Fruit fly (Drosophila melanogaster) whole organism: ENCODE results near the gene Sec22.

ENCODE experiments used
- CG8478 ChIP-seq: fragments of >200 bp; optimal IDR thresholded peaks from 2 replicates; lab custom pipeline; 2018; ENCODE audit warnings: inconsistent platforms
- Dll ChIP-seq: fragments of >200 bp; optimal IDR thresholded peaks from 2 replicates; lab custom pipeline; 2017
- EcR ChIP-seq, 2 experiments: fragments of >200 bp; optimal IDR thresholded peaks; 2 replicates each; lab custom pipeline; 2017; ENCODE audit warnings: missing biosample characterization in 2 of 2, missing genetic modification characterization in 2 of 2, missing genetic modification reagents in 2 of 2
- pan ChIP-seq: fragments of >200 bp; optimal IDR thresholded peaks from 2 replicates; lab custom pipeline; 2017
- psq ChIP-seq: fragments of >200 bp; optimal IDR thresholded peaks from 2 replicates; lab custom pipeline; 2017
- usp ChIP-seq: fragments of >200 bp; optimal IDR thresholded peaks from 2 replicates; lab custom pipeline; 2017; ENCODE audit warnings: missing biosample characterization, missing genetic modification characterization, mixed read lengths

- TF ChIP-seq usp (GFP tag; lab: Kevin White, UChicago) (no peak), EcR (GFP tag; optimal IDR thresholded peaks at IDR 0.05; lab: Kevin White, UChicago) (no peak), CG8478 (lab: Kevin White, UChicago) (no peak), pan (lab: Kevin White, UChicago) (no peak), Dll (no peak), psq (lab: Kevin White, UChicago) (no peak)
Observed at dm6 chrX:758892-759621, 46.8 kb upstream of the Sec22 start, which contains the start of gene CG5273.
